Worm (Caenorhabditis elegans) whole organism, late embryonic: ENCODE results near the gene idpb-3.

ENCODE experiments used
- C08G9.2 ChIP-seq: sonication (generic microtip); optimal IDR thresholded peaks from 2 replicates; lab custom pipeline; 2016; ENCODE audit warnings: mild to moderate bottlenecking, missing genetic modification characterization, moderate library complexity, missing compliant biosample characterization
- C38D4.7 ChIP-seq: fragments of 200-800 bp; sonication (Bioruptor generic); optimal IDR thresholded peaks from 2 replicates; lab custom pipeline; 2018; ENCODE audit warnings: mild to moderate bottlenecking, missing genetic modification characterization, moderate library complexity, missing compliant biosample characterization
- F13H6.1 ChIP-seq: sonication (generic microtip); optimal IDR thresholded peaks from 2 replicates; lab custom pipeline; 2016; ENCODE audit warnings: missing genetic modification characterization, missing compliant biosample characterization
- K02D7.2 ChIP-seq: sonication (generic microtip); optimal IDR thresholded peaks from 2 replicates; lab custom pipeline; 2017; ENCODE audit warnings: mild to moderate bottlenecking, missing genetic modification characterization, missing compliant biosample characterization
- K09A11.1 ChIP-seq: sonication (generic microtip); optimal IDR thresholded peaks from 2 replicates; lab custom pipeline; 2017; ENCODE audit warnings: antibody characterized with exemption, mild to moderate bottlenecking, missing genetic modification characterization, missing compliant biosample characterization; ENCODE audit not compliant: insufficient read depth
- T23F11.4 ChIP-seq: fragments of 200-800 bp; sonication (Bioruptor generic); optimal IDR thresholded peaks from 2 replicates; lab custom pipeline; 2018; ENCODE audit warnings: mild to moderate bottlenecking, missing genetic modification characterization, missing compliant biosample characterization
- ahr-1 ChIP-seq: sonication (generic microtip); optimal IDR thresholded peaks from 2 replicates; lab custom pipeline; 2016; ENCODE audit warnings: missing genetic modification characterization, missing compliant biosample characterization
- ama-1 ChIP-seq: fragments of 150-350 bp; optimal IDR thresholded peaks from 2 replicates; lab custom pipeline; 2014
- ceh-18 ChIP-seq: sonication (generic microtip); optimal IDR thresholded peaks from 2 replicates; lab custom pipeline; 2016; ENCODE audit warnings: missing genetic modification characterization, missing compliant biosample characterization
- ceh-2 ChIP-seq: sonication (generic microtip); optimal IDR thresholded peaks from 2 replicates; lab custom pipeline; 2016; ENCODE audit warnings: missing genotype, missing genetic modification characterization, missing compliant biosample characterization
- ceh-22 ChIP-seq: sonication (generic microtip); optimal IDR thresholded peaks from 2 replicates; lab custom pipeline; 2017; ENCODE audit warnings: missing biosample characterization, missing genetic modification characterization
- ceh-24 ChIP-seq: sonication (generic microtip); optimal IDR thresholded peaks from 2 replicates; lab custom pipeline; 2016; ENCODE audit warnings: mild to moderate bottlenecking, missing genetic modification characterization, missing compliant biosample characterization
- ceh-30 ChIP-seq: fragments of 150-350 bp; optimal IDR thresholded peaks from 2 replicates; lab custom pipeline; 2014; ENCODE audit warnings: missing biosample characterization, missing genetic modification characterization
- ceh-31 ChIP-seq: sonication (generic microtip); optimal IDR thresholded peaks from 2 replicates; lab custom pipeline; 2016; ENCODE audit warnings: missing genetic modification characterization, missing compliant biosample characterization
- ceh-34 ChIP-seq: sonication (generic microtip); optimal IDR thresholded peaks from 2 replicates; lab custom pipeline; 2016; ENCODE audit warnings: mild to moderate bottlenecking, missing genetic modification characterization, missing compliant biosample characterization
- ceh-45 ChIP-seq: fragments of 200-800 bp; sonication (Bioruptor generic); IDR thresholded peaks from 2 replicates; pipeline ENCODE4 v1.3.6; 2022; ENCODE audit warnings: missing genetic modification reagents, missing genetic modification characterization, missing compliant biosample characterization
- ceh-48 ChIP-seq: sonication (generic microtip); optimal IDR thresholded peaks from 2 replicates; lab custom pipeline; 2016; ENCODE audit warnings: missing genetic modification characterization, inconsistent platforms, missing compliant biosample characterization
- ceh-6 ChIP-seq: fragments of 200-800 bp; sonication (Bioruptor generic); optimal IDR thresholded peaks from 2 replicates; lab custom pipeline; 2018; ENCODE audit warnings: mild to moderate bottlenecking, missing genetic modification characterization, missing compliant biosample characterization
- ceh-9 ChIP-seq: sonication (generic microtip); optimal IDR thresholded peaks from 2 replicates; lab custom pipeline; 2016; ENCODE audit warnings: mild to moderate bottlenecking, missing genetic modification characterization, inconsistent platforms, missing compliant biosample characterization
- che-1 ChIP-seq: sonication (generic microtip); optimal IDR thresholded peaks from 2 replicates; lab custom pipeline; 2016; ENCODE audit warnings: mild to moderate bottlenecking, missing genetic modification characterization, missing compliant biosample characterization
- dve-1 ChIP-seq: sonication (generic microtip); optimal IDR thresholded peaks from 2 replicates; lab custom pipeline; 2017; ENCODE audit warnings: antibody characterized with exemption, mild to moderate bottlenecking, missing genetic modification characterization, missing compliant biosample characterization
- elt-2 ChIP-seq: sonication (generic microtip); optimal IDR thresholded peaks from 2 replicates; lab custom pipeline; 2016; ENCODE audit warnings: missing genetic modification reagents, missing genetic modification characterization, missing compliant biosample characterization
- fkh-10 ChIP-seq: fragments of 150-350 bp; optimal IDR thresholded peaks from 2 replicates; lab custom pipeline; 2014; ENCODE audit warnings: missing biosample characterization, missing genetic modification reagents, missing genetic modification characterization
- fkh-6 ChIP-seq: sonication (generic microtip); optimal IDR thresholded peaks from 2 replicates; lab custom pipeline; 2016; ENCODE audit warnings: missing genetic modification characterization, missing compliant biosample characterization
- gmeb-2 ChIP-seq: sonication (generic microtip); optimal IDR thresholded peaks from 2 replicates; lab custom pipeline; 2016; ENCODE audit warnings: missing genetic modification characterization, inconsistent platforms, missing compliant biosample characterization
- hlh-15 ChIP-seq: sonication (generic microtip); optimal IDR thresholded peaks from 2 replicates; lab custom pipeline; 2016; ENCODE audit warnings: missing genetic modification characterization, missing compliant biosample characterization
- hlh-30 ChIP-seq: sonication (generic microtip); optimal IDR thresholded peaks from 2 replicates; lab custom pipeline; 2017; ENCODE audit warnings: antibody characterized with exemption, missing genetic modification characterization, missing compliant biosample characterization; ENCODE audit not compliant: insufficient read depth
- hlh-8 ChIP-seq: sonication (generic microtip); optimal IDR thresholded peaks from 2 replicates; lab custom pipeline; 2016; ENCODE audit warnings: missing genotype, missing genetic modification characterization, missing compliant biosample characterization
- lim-6 ChIP-seq: sonication (generic microtip); optimal IDR thresholded peaks from 2 replicates; lab custom pipeline; 2016; ENCODE audit warnings: missing genetic modification characterization, missing compliant biosample characterization
- mec-3 ChIP-seq: sonication (generic microtip); optimal IDR thresholded peaks from 2 replicates; lab custom pipeline; 2016; ENCODE audit warnings: borderline replicate concordance, missing genetic modification characterization, missing compliant biosample characterization
- nfya-1 ChIP-seq: sonication (generic microtip); optimal IDR thresholded peaks from 2 replicates; lab custom pipeline; 2017; ENCODE audit warnings: missing genetic modification characterization, mild to moderate bottlenecking, missing compliant biosample characterization, antibody characterized with exemption, moderate library complexity
- nhr-11 ChIP-seq: fragments of 150-350 bp; optimal IDR thresholded peaks from 2 replicates; lab custom pipeline; 2014; ENCODE audit warnings: missing biosample characterization, missing genetic modification characterization
- nhr-232 ChIP-seq: sonication (generic microtip); optimal IDR thresholded peaks from 2 replicates; lab custom pipeline; 2016; ENCODE audit warnings: missing genetic modification characterization, missing compliant biosample characterization
- odd-2 ChIP-seq: sonication (generic microtip); optimal IDR thresholded peaks from 2 replicates; lab custom pipeline; 2017; ENCODE audit warnings: antibody characterized with exemption, mild to moderate bottlenecking, missing genetic modification characterization, missing compliant biosample characterization
- pag-3 ChIP-seq: sonication (generic microtip); optimal IDR thresholded peaks from 2 replicates; lab custom pipeline; 2016; ENCODE audit warnings: missing compliant biosample characterization, missing genetic modification characterization, borderline replicate concordance
- pat-9 ChIP-seq: fragments of 200-800 bp; sonication (Bioruptor generic); optimal IDR thresholded peaks from 2 replicates; lab custom pipeline; 2018; ENCODE audit warnings: mild to moderate bottlenecking, missing genetic modification characterization, moderate library complexity, missing compliant biosample characterization
- pax-1 ChIP-seq: fragments of 150-350 bp; optimal IDR thresholded peaks from 2 replicates; lab custom pipeline; 2014; ENCODE audit warnings: missing biosample characterization, missing genetic modification characterization
- pha-2 ChIP-seq: sonication (generic microtip); optimal IDR thresholded peaks from 2 replicates; lab custom pipeline; 2017; ENCODE audit warnings: mild to moderate bottlenecking, missing genetic modification characterization, missing compliant biosample characterization
- pha-4 ChIP-seq: fragments of 150-350 bp; optimal IDR thresholded peaks from 2 replicates; lab custom pipeline; 2018; ENCODE audit warnings: missing biosample characterization, missing genetic modification reagents, missing genetic modification characterization
- pqm-1 ChIP-seq: sonication (generic microtip); optimal IDR thresholded peaks from 2 replicates; lab custom pipeline; 2016; ENCODE audit warnings: missing genetic modification characterization, missing compliant biosample characterization
- pros-1 ChIP-seq: fragments of 150-350 bp; optimal IDR thresholded peaks from 2 replicates; lab custom pipeline; 2014; ENCODE audit warnings: missing biosample characterization, missing genetic modification reagents, missing genetic modification characterization
- ref-2 ChIP-seq: sonication (generic microtip); optimal IDR thresholded peaks from 2 replicates; lab custom pipeline; 2016; ENCODE audit warnings: missing genetic modification characterization, missing compliant biosample characterization
- rnt-1 ChIP-seq: sonication (generic microtip); optimal IDR thresholded peaks from 2 replicates; lab custom pipeline; 2016; ENCODE audit warnings: missing genetic modification characterization, missing compliant biosample characterization
- sox-4 ChIP-seq: sonication (generic microtip); optimal IDR thresholded peaks from 2 replicates; lab custom pipeline; 2017; ENCODE audit warnings: mild to moderate bottlenecking, missing genetic modification characterization, inconsistent platforms, missing compliant biosample characterization
- syd-9 ChIP-seq: sonication (generic microtip); optimal IDR thresholded peaks from 2 replicates; lab custom pipeline; 2016; ENCODE audit warnings: mild to moderate bottlenecking, missing genetic modification characterization, moderate library complexity, missing compliant biosample characterization
- tbx-2 ChIP-seq: sonication (generic microtip); optimal IDR thresholded peaks from 2 replicates; lab custom pipeline; 2016; ENCODE audit warnings: missing genetic modification characterization, missing compliant biosample characterization
- tbx-7 ChIP-seq: sonication (generic microtip); optimal IDR thresholded peaks from 2 replicates; lab custom pipeline; 2016; ENCODE audit warnings: missing genotype, missing genetic modification characterization, missing compliant biosample characterization
- ttx-3 ChIP-seq: sonication (generic microtip); optimal IDR thresholded peaks from 2 replicates; lab custom pipeline; 2016; ENCODE audit warnings: missing genetic modification reagents, missing genetic modification characterization, missing compliant biosample characterization
- unc-3 ChIP-seq, 2 experiments: fragments of 200-800 bp in 1 of 2; sonication (Bioruptor generic) in 1 of 2; sonication (generic microtip) in 1 of 2; conservative IDR thresholded peaks in 1 of 2; optimal IDR thresholded peaks in 1 of 2; 2 replicates each; pipeline versions ENCODE4 v1.3.6 to Lab custom; 2016 to 2022; ENCODE audit warnings: missing compliant biosample characterization in 2 of 2, missing genetic modification characterization in 2 of 2, missing genetic modification reagents in 1 of 2
- unc-55 ChIP-seq: sonication (generic microtip); optimal IDR thresholded peaks from 2 replicates; lab custom pipeline; 2017; ENCODE audit warnings: missing biosample characterization, missing genetic modification reagents, missing genetic modification characterization
- unc-86 ChIP-seq: sonication (generic microtip); optimal IDR thresholded peaks from 2 replicates; lab custom pipeline; 2016; ENCODE audit warnings: missing genetic modification characterization, missing compliant biosample characterization
- zip-5 ChIP-seq: sonication (generic microtip); optimal IDR thresholded peaks from 2 replicates; lab custom pipeline; 2016; ENCODE audit warnings: missing genetic modification characterization, missing compliant biosample characterization

Gene idpb-3

DNA sequence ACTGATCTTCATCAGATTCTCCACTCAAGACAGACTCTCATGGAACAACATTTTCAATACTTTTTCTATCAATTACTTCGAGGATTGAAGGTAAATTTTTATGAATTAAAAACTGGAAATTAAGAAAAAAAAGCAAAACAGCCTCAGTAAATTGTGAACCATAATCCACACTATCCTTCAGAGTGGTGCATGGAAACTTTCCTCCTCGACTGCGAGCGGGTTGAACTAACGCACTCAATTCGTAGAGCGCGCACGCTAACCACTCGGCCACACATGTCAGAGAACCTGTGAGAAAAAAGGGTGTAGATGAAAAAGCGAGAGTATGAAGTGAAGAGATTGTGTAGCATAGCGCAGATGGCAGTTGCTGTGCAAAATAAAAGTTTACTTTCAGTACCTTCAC lies 3.4 kb upstream of the idpb-3 start:
- peak; percentile 74 for TF ChIP-seq ceh-30 (tag; lab: Kevin White, UChicago)
- no peak for TF ChIP-seq nhr-11 (tag; lab: Kevin White, UChicago)
- TF ChIP-seq tbx-7, result peak; percentile 75
- no peak for TF ChIP-seq pax-1
- peak; percentile 98 for TF ChIP-seq T23F11.4
- TF ChIP-seq ceh-6 (GFP tag; lab: Kevin White, UChicago), result peak; percentile 98
- TF ChIP-seq ceh-2 (tag; lab: Kevin White, UChicago), result peak; percentile 86
- peak; percentile 28 for TF ChIP-seq ceh-22 (tag; lab: Kevin White, UChicago)
- peak; percentile 87 for TF ChIP-seq mec-3 (tag; lab: Kevin White, UChicago)
- TF ChIP-seq ama-1 (lab: Kevin White, UChicago), result no peak
- TF ChIP-seq nhr-232 (tag; lab: Kevin White, UChicago), result peak; percentile 97
- peak; percentile 92 for TF ChIP-seq ceh-45 (GFP tag; lab: Robert Waterston, UW)
- TF ChIP-seq sox-4 (tag; lab: Kevin White, UChicago), result peak; percentile 98
- TF ChIP-seq ceh-18, result peak; percentile 90
- TF ChIP-seq ttx-3 (tag; lab: Kevin White, UChicago), result peak; percentile 94
- peak; percentile 93 for TF ChIP-seq dve-1
- TF ChIP-seq tbx-2 (tag; lab: Kevin White, UChicago), result peak; percentile 92
- peak; percentile 75 for TF ChIP-seq hlh-30 (tag; lab: Kevin White, UChicago)
- peak; percentile 98 for TF ChIP-seq gmeb-2 (tag; lab: Kevin White, UChicago)
- TF ChIP-seq unc-55 (GFP tag; lab: Kevin White, UChicago), result no peak
- peak; percentile 90 for TF ChIP-seq ahr-1
- TF ChIP-seq che-1 (tag; lab: Kevin White, UChicago), result peak; percentile 96
- peak; percentile 88 for TF ChIP-seq nfya-1 (tag; lab: Kevin White, UChicago)
- TF ChIP-seq hlh-15, result peak; percentile 96
- TF ChIP-seq unc-86 (tag; lab: Kevin White, UChicago), result peak; percentile 92
- peak; percentile 95 for TF ChIP-seq ceh-34
- peak; percentile 95 for TF ChIP-seq K02D7.2 (tag; lab: Kevin White, UChicago)
- peak; percentile 96 for TF ChIP-seq syd-9 (tag; lab: Kevin White, UChicago)
- TF ChIP-seq pha-4 (tag; lab: Kevin White, UChicago), result no peak
- TF ChIP-seq ceh-31 (tag; lab: Kevin White, UChicago), result peak; percentile 81
- TF ChIP-seq ceh-9 (tag; lab: Kevin White, UChicago), result peak; percentile 91
- peak; percentile 72 for TF ChIP-seq odd-2 (tag; lab: Kevin White, UChicago)
- TF ChIP-seq K09A11.1, result peak; percentile 90
- peak; percentile 100 for TF ChIP-seq elt-2 (tag; lab: Kevin White, UChicago)
- TF ChIP-seq fkh-6, result peak; percentile 95
- peak; percentile 92 for TF ChIP-seq F13H6.1
- TF ChIP-seq pqm-1 (tag; lab: Kevin White, UChicago), result peak; percentile 93
- peak; percentile 79 for TF ChIP-seq zip-5
- TF ChIP-seq ref-2 (tag; lab: Kevin White, UChicago), result peak; percentile 93
- peak; percentile 88 for TF ChIP-seq C08G9.2 (tag; lab: Kevin White, UChicago)
- TF ChIP-seq pag-3 (tag; lab: Kevin White, UChicago), result peak; percentile 68
- peak; percentile 94 for TF ChIP-seq lim-6 (tag; lab: Kevin White, UChicago)
- peak; percentile 95 for TF ChIP-seq hlh-8 (tag; lab: Kevin White, UChicago)
- TF ChIP-seq ceh-48, result peak; percentile 89
- peak; percentile 79 for TF ChIP-seq fkh-10 (GFP tag; lab: Kevin White, UChicago)
- peak; percentile 96 for TF ChIP-seq C38D4.7 (GFP tag; lab: Kevin White, UChicago)
- TF ChIP-seq unc-3 (GFP tag; conservative IDR thresholded peaks at IDR 0.05; lab: Robert Waterston, UW), result peak; percentile 97
- peak; percentile 91 for TF ChIP-seq unc-3 (tag; optimal IDR thresholded peaks at IDR 0.05; lab: Kevin White, UChicago)
- peak; percentile 88 for TF ChIP-seq rnt-1
- peak; percentile 98 for TF ChIP-seq pat-9 (tag; lab: Kevin White, UChicago)
- peak; percentile 41 for TF ChIP-seq pros-1
- peak; percentile 93 for TF ChIP-seq pha-2 (tag; lab: Kevin White, UChicago)
- TF ChIP-seq ceh-24, result peak; percentile 86
